Worm (Caenorhabditis elegans) whole organism, L2 larva: ENCODE results near the gene F43C11.10.

Experiments used
- Y55F3AM.14 ChIP-seq: fragments of 200-800 bp; sonication (Bioruptor generic); optimal IDR thresholded peaks from 2 replicates; lab custom pipeline; 2018; ENCODE audit warnings: mild to moderate bottlenecking, missing genetic modification characterization, missing compliant biosample characterization
- ZK546.5 ChIP-seq: sonication (generic microtip); optimal IDR thresholded peaks from 2 replicates; lab custom pipeline; 2017; ENCODE audit warnings: missing biosample characterization, missing genetic modification characterization
- alr-1 ChIP-seq: fragments of 150-350 bp; optimal IDR thresholded peaks from 2 replicates; lab custom pipeline; 2014; ENCODE audit warnings: missing biosample characterization, missing genetic modification characterization
- aly-2 ChIP-seq: fragments of 150-350 bp; optimal IDR thresholded peaks from 2 replicates; lab custom pipeline; 2014; ENCODE audit warnings: missing biosample characterization, missing genetic modification characterization
- ceh-16 ChIP-seq: fragments of 150-350 bp; optimal IDR thresholded peaks from 2 replicates; lab custom pipeline; 2014; ENCODE audit warnings: missing biosample characterization, missing genetic modification characterization
- ceh-82 ChIP-seq: fragments of 150-350 bp; optimal IDR thresholded peaks from 2 replicates; lab custom pipeline; 2014; ENCODE audit warnings: missing biosample characterization, missing genetic modification characterization
- fos-1 ChIP-seq: fragments of 150-350 bp; optimal IDR thresholded peaks from 2 replicates; lab custom pipeline; 2014; ENCODE audit warnings: missing biosample characterization, missing genetic modification characterization
- gmeb-1 ChIP-seq: fragments of 150-350 bp; optimal IDR thresholded peaks from 2 replicates; lab custom pipeline; 2014; ENCODE audit warnings: missing biosample characterization, missing genetic modification characterization
- lin-11 ChIP-seq: fragments of 150-350 bp; sonication (generic microtip); optimal IDR thresholded peaks from 2 replicates; lab custom pipeline; 2014; ENCODE audit warnings: missing biosample characterization, missing genetic modification characterization, inconsistent platforms, mixed read lengths
- lin-13 ChIP-seq: fragments of 150-350 bp; optimal IDR thresholded peaks from 2 replicates; lab custom pipeline; 2014; ENCODE audit warnings: missing biosample characterization, missing genetic modification reagents, missing genetic modification characterization
- mdl-1 ChIP-seq, 2 experiments: fragments of 150-350 bp in 1 of 2; sonication (generic microtip) in 1 of 2; optimal IDR thresholded peaks; 2 replicates each; lab custom pipeline; 2017; ENCODE audit warnings: missing biosample characterization in 2 of 2, missing genetic modification characterization in 2 of 2
- nhr-10 ChIP-seq: sonication (generic microtip); optimal IDR thresholded peaks from 2 replicates; lab custom pipeline; 2017; ENCODE audit warnings: missing biosample characterization, missing genetic modification characterization
- nhr-129 ChIP-seq: fragments of 150-350 bp; optimal IDR thresholded peaks from 2 replicates; lab custom pipeline; 2014; ENCODE audit warnings: missing biosample characterization, missing genetic modification characterization
- nhr-23 ChIP-seq: fragments of 150-350 bp; optimal IDR thresholded peaks from 2 replicates; lab custom pipeline; 2014; ENCODE audit warnings: missing biosample characterization, missing genetic modification reagents, missing genetic modification characterization
- nhr-237 ChIP-seq: fragments of 150-350 bp; optimal IDR thresholded peaks from 2 replicates; lab custom pipeline; 2014; ENCODE audit warnings: missing biosample characterization, missing genetic modification characterization
- nhr-25 ChIP-seq: fragments of 150-350 bp; sonication (generic microtip); optimal IDR thresholded peaks from 3 replicates; lab custom pipeline; 2014; ENCODE audit warnings: missing biosample characterization, missing genetic modification characterization
- nhr-77 ChIP-seq: fragments of 150-350 bp; optimal IDR thresholded peaks from 2 replicates; lab custom pipeline; 2014; ENCODE audit warnings: missing biosample characterization, missing genetic modification characterization
- sem-4 ChIP-seq: fragments of 150-350 bp; optimal IDR thresholded peaks from 2 replicates; lab custom pipeline; 2014; ENCODE audit warnings: missing biosample characterization, missing genetic modification reagents, missing genetic modification characterization
- sma-9 ChIP-seq, 2 experiments: fragments of 150-350 bp in 1 of 2; sonication (generic microtip) in 1 of 2; optimal IDR thresholded peaks; 2 replicates each; lab custom pipeline; 2014 to 2016; ENCODE audit warnings: missing genetic modification characterization in 2 of 2, mild to moderate bottlenecking in 1 of 2, missing biosample characterization in 1 of 2, missing compliant biosample characterization in 1 of 2, missing genetic modification reagents in 1 of 2, moderate library complexity in 1 of 2
- unc-39 ChIP-seq: fragments of 150-350 bp; optimal IDR thresholded peaks from 2 replicates; lab custom pipeline; 2014; ENCODE audit warnings: missing biosample characterization, missing genetic modification characterization
- unc-55 ChIP-seq: fragments of 150-350 bp; sonication (generic microtip); optimal IDR thresholded peaks from 3 replicates; lab custom pipeline; 2014; ENCODE audit warnings: missing biosample characterization, missing genetic modification reagents, missing genetic modification characterization
- unc-62 ChIP-seq: fragments of 150-350 bp; optimal IDR thresholded peaks from 2 replicates; lab custom pipeline; 2014; ENCODE audit warnings: missing biosample characterization, missing genetic modification reagents, missing genetic modification characterization
- zag-1 ChIP-seq: fragments of 150-350 bp; optimal IDR thresholded peaks from 2 replicates; lab custom pipeline; 2014; ENCODE audit warnings: missing biosample characterization, missing genetic modification characterization
- ztf-1 ChIP-seq: fragments of 200-800 bp; sonication (Bioruptor generic); conservative IDR thresholded peaks from 2 replicates; pipeline ENCODE4 v1.3.6; 2022; ENCODE audit warnings: missing genetic modification characterization, missing compliant biosample characterization
- ztf-11 ChIP-seq: sonication (generic microtip); optimal IDR thresholded peaks from 2 replicates; lab custom pipeline; 2017; ENCODE audit warnings: missing biosample characterization, missing genetic modification characterization
- ztf-4 ChIP-seq: fragments of 150-350 bp; optimal IDR thresholded peaks from 2 replicates; lab custom pipeline; 2014; ENCODE audit warnings: missing biosample characterization, missing genetic modification characterization

The F43C11.10 gene

ce11 chrII:2328963-2329442, 23.4 kb downstream of the F43C11.10 start, which contains the start of the genes ZK1240.8 and ZK1240.1:
TSS of gene ZK1240.8 (minus strand) at chrII:2329063.
TSS of gene ZK1240.1 (plus strand) at chrII:2329392.
- TF ChIP-seq ztf-11 (tag; lab: Kevin White, UChicago) (no peak), nhr-25 (tag; lab: Kevin White, UChicago) (no peak), zag-1 (no peak), lin-13 (GFP tag; lab: Kevin White, UChicago) (no peak), ztf-4 (tag; lab: Kevin White, UChicago) (no peak), nhr-129 (tag; lab: Kevin White, UChicago) (no peak), unc-62 (GFP tag; lab: Kevin White, UChicago) (no peak), gmeb-1 (no peak), sem-4 (tag; lab: Kevin White, UChicago) (no peak), ceh-82 (tag; lab: Kevin White, UChicago) (no peak)

ce11 chrII:2324956-2325355, 27.5 kb downstream of the F43C11.10 start, which contains the start of gene ZK1240.11:
TSS of gene ZK1240.11 (plus strand) at chrII:2325256.
- no peak for TF ChIP-seq nhr-237 (tag; lab: Kevin White, UChicago)
- TF ChIP-seq nhr-10 (tag; lab: Kevin White, UChicago): no peak
- TF ChIP-seq sem-4 (tag; lab: Kevin White, UChicago): no peak
- TF ChIP-seq mdl-1 (tag; optimal IDR thresholded peaks at IDR 0.05; lab: Kevin White, UChicago): no peak
- TF ChIP-seq unc-39 (tag; lab: Kevin White, UChicago): no peak
- TF ChIP-seq unc-55: no peak
- no peak for TF ChIP-seq nhr-129 (tag; lab: Kevin White, UChicago)
- no peak for TF ChIP-seq alr-1 (tag; lab: Kevin White, UChicago)
- TF ChIP-seq nhr-25 (tag; lab: Kevin White, UChicago): no peak
- TF ChIP-seq lin-13 (GFP tag; lab: Kevin White, UChicago): no peak
- no peak for TF ChIP-seq aly-2 (tag; lab: Kevin White, UChicago)
- TF ChIP-seq lin-11 (tag; lab: Kevin White, UChicago): no peak
- TF ChIP-seq, all 48 proteins: peak for 0

ce11 chrII:2322857-2323518, 29.5 kb downstream of the F43C11.10 start, which contains the start of the genes ZK1240.6 and ZK1240.2:
TSS of gene ZK1240.6 (minus strand) at chrII:2322907.
TSS of gene ZK1240.2 (plus strand) at chrII:2323376.
- TF ChIP-seq mdl-1 (tag; optimal IDR thresholded peaks at IDR 0.05; lab: Kevin White, UChicago) (no peak), lin-13 (GFP tag; lab: Kevin White, UChicago) (no peak), sma-9 (GFP tag; optimal IDR thresholded peaks at IDR 0.05; lab: Kevin White, UChicago) (peak; percentile 21), sma-9 (tag; optimal IDR thresholded peaks at IDR 0.05; lab: Kevin White, UChicago) (no peak), fos-1 (tag; lab: Kevin White, UChicago) (peak; percentile 76), nhr-77 (tag; lab: Kevin White, UChicago) (no peak)

ce11 chrII:2320097-2320496, 32.3 kb downstream of the F43C11.10 start, which contains the start of gene ZK1240.3:
TSS of gene ZK1240.3 (plus strand) at chrII:2320334.
- TF ChIP-seq Y55F3AM.14 (GFP tag; lab: Kevin White, UChicago) (no peak), fos-1 (tag; lab: Kevin White, UChicago) (peak; percentile 87)

- no peak for TF ChIP-seq nhr-129 (tag; lab: Kevin White, UChicago)
- TF ChIP-seq ztf-4 (tag; lab: Kevin White, UChicago): no peak
- TF ChIP-seq fos-1 (tag; lab: Kevin White, UChicago): peak; percentile 21
- TF ChIP-seq nhr-237 (tag; lab: Kevin White, UChicago): no peak
- TF ChIP-seq ceh-16 (tag; lab: Kevin White, UChicago): no peak
- no peak for TF ChIP-seq nhr-23 (tag; lab: Kevin White, UChicago)
- no peak for TF ChIP-seq ZK546.5 (tag; lab: Kevin White, UChicago)
- TF ChIP-seq ztf-1: no peak
These were observed 34.5 kb downstream of the F43C11.10 start, which contains the start of the genes ZK1240.5 and ZK1240.9 for ce11 chrII:2317883-2318357. TSS of gene ZK1240.5 (minus strand) at chrII:2317933. TSS of gene ZK1240.9 (plus strand) at chrII:2318189.

ce11 chrII:2312747-2313146, 39.7 kb downstream of the F43C11.10 start, which contains the start of the genes trim-21 and B0281.1:
TSS of gene trim-21 (minus strand) at chrII:2312847.
TSS of gene B0281.1 (plus strand) at chrII:2313067.
- TF ChIP-seq Y55F3AM.14 (GFP tag; lab: Kevin White, UChicago): no peak
